Worm (Caenorhabditis elegans): ENCODE results near the gene T10B5.4.

Gene T10B5.4

ce11 chrV:1871768-1872296 lies at the start of gene T10B5.4, which contains the start of gene cct-7:
TSS of gene T10B5.4 (minus strand) at chrV:1871807.
TSS of gene cct-7 (plus strand) at chrV:1872246.
- TF ChIP-seq flt-1 (GFP tag; IDR thresholded peaks at IDR 0.05) = peak; percentile 76
- peak; percentile 67 for TF ChIP-seq cog-1 (tag; optimal IDR thresholded peaks at IDR 0.05)
- 0 out of 2 replicates have a peak, but pooled peaks have one; percentile 34 for TF ChIP-seq ztf-29 (GFP tag; IDR thresholded peaks at IDR 0.05)
- TF ChIP-seq med-1 (GFP tag; optimal IDR thresholded peaks at IDR 0.05; ENCODE audit: insufficient read depth) = no peak
- TF ChIP-seq ref-1 (GFP tag; conservative IDR thresholded peaks at IDR 0.05) = no peak
- peak; percentile 75 for TF ChIP-seq ztf-23 (GFP tag; IDR thresholded peaks at IDR 0.05)
- no peak for TF ChIP-seq klf-2 (GFP tag; conservative IDR thresholded peaks at IDR 0.05)
- TF ChIP-seq tab-1 (GFP tag; IDR thresholded peaks at IDR 0.05) = peak; percentile 52; the same call in 1 of the 2 replicates
- 0 out of 2 replicates have a peak, but pooled peaks have one; percentile 11 for TF ChIP-seq T22C8.4 (GFP tag; IDR thresholded peaks at IDR 0.05)

ce11 chrV:1921321-1921720 lies 49.7 kb upstream of the T10B5.4 start, which contains the start of gene gst-37:
TSS of gene gst-37 (plus strand) at chrV:1921621.
- TF ChIP-seq ztf-29 (GFP tag; IDR thresholded peaks at IDR 0.05) = no peak
- TF ChIP-seq ref-1 (GFP tag; conservative IDR thresholded peaks at IDR 0.05) = no peak
- no peak for TF ChIP-seq T22C8.4 (GFP tag; IDR thresholded peaks at IDR 0.05)

- TF ChIP-seq tab-1 (GFP tag; IDR thresholded peaks at IDR 0.05) (no peak), flt-1 (GFP tag; IDR thresholded peaks at IDR 0.05) (no peak), ztf-29 (GFP tag; IDR thresholded peaks at IDR 0.05) (no peak), T22C8.4 (GFP tag; IDR thresholded peaks at IDR 0.05) (no peak), klf-2 (GFP tag; conservative IDR thresholded peaks at IDR 0.05) (no peak), cog-1 (tag; optimal IDR thresholded peaks at IDR 0.05) (no peak)
Observed at ce11 chrV:1920105-1920504, 48.5 kb upstream of the T10B5.4 start, which contains the start of gene Y32G9A.12. TSS of gene Y32G9A.12 (minus strand) at chrV:1920205.

ce11 chrV:1918030-1918559 lies 46.5 kb upstream of the T10B5.4 start, which contains the start of gene Y32G9A.2:
TSS of gene Y32G9A.2 (plus strand) at chrV:1918509.
- no peak for TF ChIP-seq cog-1 (tag; optimal IDR thresholded peaks at IDR 0.05)

ce11 chrV:1911102-1911501 lies 39.5 kb upstream of the T10B5.4 start, which contains the start of gene Y32G9A.3:
TSS of gene Y32G9A.3 (plus strand) at chrV:1911402.
- TF ChIP-seq ref-1 (GFP tag; conservative IDR thresholded peaks at IDR 0.05) = no peak
- no peak for TF ChIP-seq T22C8.4 (GFP tag; IDR thresholded peaks at IDR 0.05)
- no peak for TF ChIP-seq cog-1 (tag; optimal IDR thresholded peaks at IDR 0.05)
- TF ChIP-seq flt-1 (GFP tag; IDR thresholded peaks at IDR 0.05) = no peak
- no peak for TF ChIP-seq med-1 (GFP tag; optimal IDR thresholded peaks at IDR 0.05; ENCODE audit: insufficient read depth)
- no peak for TF ChIP-seq klf-2 (GFP tag; conservative IDR thresholded peaks at IDR 0.05)
- no peak for TF ChIP-seq tab-1 (GFP tag; IDR thresholded peaks at IDR 0.05)
- TF ChIP-seq ztf-29 (GFP tag; IDR thresholded peaks at IDR 0.05) = no peak
- TF ChIP-seq ztf-23 (GFP tag; IDR thresholded peaks at IDR 0.05) = no peak

- TF ChIP-seq ref-1 (GFP tag; conservative IDR thresholded peaks at IDR 0.05) (no peak), ztf-23 (GFP tag; IDR thresholded peaks at IDR 0.05) (no peak), cog-1 (tag; optimal IDR thresholded peaks at IDR 0.05) (no peak), med-1 (GFP tag; optimal IDR thresholded peaks at IDR 0.05; ENCODE audit: insufficient read depth) (no peak), klf-2 (GFP tag; conservative IDR thresholded peaks at IDR 0.05) (no peak), tab-1 (GFP tag; IDR thresholded peaks at IDR 0.05) (no peak), T22C8.4 (GFP tag; IDR thresholded peaks at IDR 0.05) (no peak), ztf-29 (GFP tag; IDR thresholded peaks at IDR 0.05) (no peak), flt-1 (GFP tag; IDR thresholded peaks at IDR 0.05) (no peak)
Observed at ce11 chrV:1908542-1908941, 36.9 kb upstream of the T10B5.4 start, which contains the start of gene srp-3. TSS of gene srp-3 (plus strand) at chrV:1908842.

ce11 chrV:1907350-1907749 lies 35.7 kb upstream of the T10B5.4 start, which contains the start of gene Y32G9A.5:
TSS of gene Y32G9A.5 (plus strand) at chrV:1907650.
- no peak for TF ChIP-seq cog-1 (tag; optimal IDR thresholded peaks at IDR 0.05)
- no peak for TF ChIP-seq ztf-29 (GFP tag; IDR thresholded peaks at IDR 0.05)
- TF ChIP-seq tab-1 (GFP tag; IDR thresholded peaks at IDR 0.05) = no peak
- TF ChIP-seq flt-1 (GFP tag; IDR thresholded peaks at IDR 0.05) = no peak
- no peak for TF ChIP-seq T22C8.4 (GFP tag; IDR thresholded peaks at IDR 0.05)
- no peak for TF ChIP-seq klf-2 (GFP tag; conservative IDR thresholded peaks at IDR 0.05)
- TF ChIP-seq med-1 (GFP tag; optimal IDR thresholded peaks at IDR 0.05; ENCODE audit: insufficient read depth) = no peak
- TF ChIP-seq ztf-23 (GFP tag; IDR thresholded peaks at IDR 0.05) = no peak
- no peak for TF ChIP-seq ref-1 (GFP tag; conservative IDR thresholded peaks at IDR 0.05)

- no peak for TF ChIP-seq med-1 (GFP tag; optimal IDR thresholded peaks at IDR 0.05; ENCODE audit: insufficient read depth)
- TF ChIP-seq tab-1 (GFP tag; IDR thresholded peaks at IDR 0.05) = no peak
- no peak for TF ChIP-seq cog-1 (tag; optimal IDR thresholded peaks at IDR 0.05)
- TF ChIP-seq ztf-23 (GFP tag; IDR thresholded peaks at IDR 0.05) = no peak
- TF ChIP-seq ztf-29 (GFP tag; IDR thresholded peaks at IDR 0.05) = no peak
- TF ChIP-seq klf-2 (GFP tag; conservative IDR thresholded peaks at IDR 0.05) = no peak
- no peak for TF ChIP-seq flt-1 (GFP tag; IDR thresholded peaks at IDR 0.05)
- TF ChIP-seq T22C8.4 (GFP tag; IDR thresholded peaks at IDR 0.05) = no peak
- TF ChIP-seq ref-1 (GFP tag; conservative IDR thresholded peaks at IDR 0.05) = no peak
Observed at ce11 chrV:1895483-1895882, 23.9 kb upstream of the T10B5.4 start, which contains the start of gene nphp-2. TSS of gene nphp-2 (plus strand) at chrV:1895783.

ce11 chrV:1892567-1893277 lies 21.1 kb upstream of the T10B5.4 start, which contains the start of gene zig-11:
TSS of gene zig-11 (minus strand) at chrV:1892939.
- TF ChIP-seq cog-1 (tag; optimal IDR thresholded peaks at IDR 0.05) (peak; percentile 13), klf-2 (GFP tag; conservative IDR thresholded peaks at IDR 0.05) (no peak)

All from whole organism, midembryonic.